Worm (Caenorhabditis elegans): ENCODE data around the gene ced-6.

The ced-6 gene

DNA sequence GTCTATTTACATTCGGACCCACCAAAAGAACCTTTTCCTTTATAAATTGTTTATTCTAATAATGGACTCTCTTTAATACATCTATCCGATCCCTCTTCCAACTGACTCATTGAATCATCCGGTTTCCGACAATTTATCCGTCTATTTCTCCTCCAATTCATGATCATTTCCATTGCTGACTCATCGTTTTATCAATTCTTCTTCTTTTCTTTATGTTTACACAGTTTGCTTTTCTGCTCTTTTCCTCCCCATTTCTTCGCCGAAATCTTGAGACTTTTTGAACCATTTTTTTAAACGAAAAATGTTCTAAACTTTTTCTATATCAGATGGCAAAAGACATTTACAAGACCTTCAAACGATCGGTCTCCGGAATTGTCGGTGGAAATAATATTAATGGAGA lies at the start of gene ced-6:
TSS of gene ced-6 (plus strand) at position 327 of the 400 bp plus-strand sequence.
- TF ChIP-seq ces-1 (GFP tag; optimal IDR thresholded peaks at IDR 0.05) (no peak), efl-1 (optimal IDR thresholded peaks at IDR 0.05) (no peak), efl-1 (GFP tag; optimal IDR thresholded peaks at IDR 0.05 in 1 of 2) (peak in 1 of 2 experiments; percentile 72)

DNA sequence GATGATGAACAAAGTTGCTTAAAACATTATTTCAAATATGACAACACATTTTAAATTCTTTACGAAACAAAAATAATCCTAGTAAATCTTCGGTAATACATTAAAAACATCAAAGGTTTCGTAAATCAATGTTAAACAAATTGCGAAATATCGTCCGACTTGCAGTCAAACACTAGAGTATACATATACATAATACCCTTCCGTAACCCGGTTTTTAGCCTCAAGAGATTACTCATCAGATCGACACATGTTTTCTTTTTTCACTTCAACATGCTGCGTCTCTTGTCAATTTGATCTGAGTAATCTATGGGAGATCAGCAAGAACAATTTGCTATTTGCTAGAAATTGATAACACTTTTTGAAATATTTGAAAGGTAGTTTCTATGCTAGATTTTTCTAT lies 49.3 kb upstream of the ced-6 start:
- TF ChIP-seq snu-23 (GFP tag; optimal IDR thresholded peaks at IDR 0.05) (peak; percentile 25), skn-1 (tag; optimal IDR thresholded peaks at IDR 0.05) (peak; percentile 29), blmp-1 (tag; optimal IDR thresholded peaks at IDR 0.05) (peak; percentile 23), ztf-11 (tag; optimal IDR thresholded peaks at IDR 0.05) (no peak), elt-3 (tag; optimal IDR thresholded peaks at IDR 0.05) (peak in 1 of 6 experiments; percentile 55), efl-1 (optimal IDR thresholded peaks at IDR 0.05) (no peak), efl-1 (GFP tag; optimal IDR thresholded peaks at IDR 0.05 in 1 of 2) (peak in 1 of 2 experiments; percentile 1), C04F5.9 (tag; optimal IDR thresholded peaks at IDR 0.05) (no peak), mdl-1 (tag; optimal IDR thresholded peaks at IDR 0.05) (no peak), lin-14 (GFP tag; optimal IDR thresholded peaks at IDR 0.05) (peak; percentile 22), nhr-20 (tag; optimal IDR thresholded peaks at IDR 0.05) (peak; percentile 42), fos-1 (tag; optimal IDR thresholded peaks at IDR 0.05) (peak; percentile 30), lsy-2 (tag; optimal IDR thresholded peaks at IDR 0.05) (peak in 1 of 2 experiments; percentile 13), dpl-1 (GFP tag; optimal IDR thresholded peaks at IDR 0.05) (peak in 1 of 3 experiments; percentile 9)

DNA sequence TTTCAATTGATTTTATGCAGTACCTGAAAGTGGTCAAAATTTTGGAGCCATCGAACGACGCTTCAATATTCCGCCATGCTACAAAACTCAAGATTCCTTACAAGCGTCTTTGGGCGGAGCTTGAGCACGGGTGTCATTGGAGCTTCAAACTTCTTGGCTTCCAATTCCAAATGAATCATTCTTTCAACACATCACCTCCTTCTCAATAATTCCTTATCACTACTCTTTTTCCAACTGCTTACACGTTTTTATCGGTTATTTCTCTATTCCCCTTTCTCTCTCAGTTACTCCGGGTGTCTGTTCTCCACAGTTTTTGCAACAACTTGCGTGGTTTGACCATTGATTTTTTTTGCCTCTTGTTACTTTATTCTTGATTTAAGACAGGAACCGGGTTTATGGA lies 48.8 kb upstream of the ced-6 start, which contains the start of gene F09F7.5:
TSS of gene F09F7.5 (plus strand) at position 258 of the 400 bp plus-strand sequence.
- TF ChIP-seq pag-3 (tag; optimal IDR thresholded peaks at IDR 0.05; ENCODE audit: borderline replicate concordance, insufficient read depth), result no peak
- TF ChIP-seq ces-1 (GFP tag; optimal IDR thresholded peaks at IDR 0.05), result no peak
- TF ChIP-seq unc-130 (tag; optimal IDR thresholded peaks at IDR 0.05), result no peak
- TF ChIP-seq nhr-85 (tag), result peak; percentile 45
- TF ChIP-seq skn-1 (tag; optimal IDR thresholded peaks at IDR 0.05), result no peak
- TF ChIP-seq efl-1 (optimal IDR thresholded peaks at IDR 0.05), result no peak
- TF ChIP-seq efl-1 (GFP tag; optimal IDR thresholded peaks at IDR 0.05 in 1 of 2), result peak in 1 of 2 experiments; percentile 56

DNA sequence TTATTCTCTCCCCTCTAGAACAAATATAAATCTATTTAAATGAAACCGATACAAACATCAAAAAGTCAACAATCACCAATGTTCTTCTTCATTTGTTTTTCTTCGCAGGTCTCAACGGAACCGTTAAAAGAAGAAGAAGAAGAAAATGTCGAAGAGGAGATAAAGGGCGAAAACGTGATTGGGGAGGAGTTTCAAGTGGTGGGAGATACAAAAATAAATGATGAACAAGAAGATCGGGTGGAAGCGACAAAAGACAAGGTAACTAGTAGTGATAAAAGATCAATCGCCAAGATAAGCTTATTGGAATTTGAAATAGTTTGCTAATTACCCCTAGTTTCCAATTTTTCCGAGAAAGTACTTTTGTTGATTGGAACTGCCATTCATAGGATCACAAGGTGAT lies 45.4 kb upstream of the ced-6 start:
- TF ChIP-seq swsn-7 (tag; optimal IDR thresholded peaks at IDR 0.05), result no peak
- TF ChIP-seq xbp-1 (tag; optimal IDR thresholded peaks at IDR 0.05), result no peak
- TF ChIP-seq tlp-1 (tag; optimal IDR thresholded peaks at IDR 0.05), result no peak
- no peak for TF ChIP-seq aha-1 (tag; optimal IDR thresholded peaks at IDR 0.05)
- no peak for TF ChIP-seq ceh-88 (GFP tag; IDR thresholded peaks at IDR 0.05)
- TF ChIP-seq C04F5.9 (tag; optimal IDR thresholded peaks at IDR 0.05), result no peak
- no peak for TF ChIP-seq hlh-4 (tag; optimal IDR thresholded peaks at IDR 0.05)
- TF ChIP-seq lin-14 (GFP tag; optimal IDR thresholded peaks at IDR 0.05), result peak; percentile 54
- no peak for TF ChIP-seq elt-2 (tag; optimal IDR thresholded peaks at IDR 0.05)
- no peak for TF ChIP-seq nhr-19 (GFP tag; conservative IDR thresholded peaks at IDR 0.05)
- no peak for TF ChIP-seq nhr-237 (tag; optimal IDR thresholded peaks at IDR 0.05)
- no peak for TF ChIP-seq nhr-90 (tag; optimal IDR thresholded peaks at IDR 0.05; ENCODE audit: poor library complexity)
- no peak for TF ChIP-seq mab-9 (GFP tag; IDR thresholded peaks at IDR 0.05)
- TF ChIP-seq unc-86 (tag; optimal IDR thresholded peaks at IDR 0.05), result no peak
- peak in 1 of 2 experiments; percentile 32 for TF ChIP-seq mdl-1 (tag; optimal IDR thresholded peaks at IDR 0.05)
- peak; percentile 58 for TF ChIP-seq snu-23 (GFP tag; optimal IDR thresholded peaks at IDR 0.05)
- TF ChIP-seq unc-130 (tag; optimal IDR thresholded peaks at IDR 0.05), result no peak
- no peak for TF ChIP-seq skn-1 (tag; optimal IDR thresholded peaks at IDR 0.05)
- no peak for TF ChIP-seq sptf-1 (tag; optimal IDR thresholded peaks at IDR 0.05)
- no peak for TF ChIP-seq C34B4.2 (tag; optimal IDR thresholded peaks at IDR 0.05)
- no peak for TF ChIP-seq unc-98 (GFP tag; IDR thresholded peaks at IDR 0.05)
- no peak for TF ChIP-seq egl-27 (tag; optimal IDR thresholded peaks at IDR 0.05)
- TF ChIP-seq aly-2 (tag; optimal IDR thresholded peaks at IDR 0.05), result no peak
- no peak for TF ChIP-seq lin-15B (tag; optimal IDR thresholded peaks at IDR 0.05)
- TF ChIP-seq nhr-85 (tag), result peak; percentile 84
- no peak for TF ChIP-seq ztf-4 (tag; optimal IDR thresholded peaks at IDR 0.05)
- TF ChIP-seq mep-1 (tag; optimal IDR thresholded peaks at IDR 0.05), result no peak
- no peak for TF ChIP-seq hpl-2 (GFP tag; optimal IDR thresholded peaks at IDR 0.05)
- no peak for TF ChIP-seq vab-15 (tag; optimal IDR thresholded peaks at IDR 0.05)
- no peak for TF ChIP-seq fos-1 (tag; optimal IDR thresholded peaks at IDR 0.05)
- TF ChIP-seq nhr-11 (tag; optimal IDR thresholded peaks at IDR 0.05), result no peak
- no peak for TF ChIP-seq ceh-90 (tag; optimal IDR thresholded peaks at IDR 0.05)
- TF ChIP-seq ces-1 (GFP tag; optimal IDR thresholded peaks at IDR 0.05), result no peak
- no peak for TF ChIP-seq nhr-77 (tag; optimal IDR thresholded peaks at IDR 0.05)
- no peak for TF ChIP-seq ama-1 (optimal IDR thresholded peaks at IDR 0.05)
- peak in 1 of 2 experiments; percentile 42 for TF ChIP-seq lin-35 (GFP tag; optimal IDR thresholded peaks at IDR 0.05)
- no peak for TF ChIP-seq zag-1 (tag; optimal IDR thresholded peaks at IDR 0.05)

All from whole organism, L1 larva.